Fruit fly (Drosophila melanogaster) whole organism, embryonic: ENCODE results near the gene CG6296.

Experiments
- Atf-2 ChIP-seq: fragments of 200-800 bp; sonication (Bioruptor generic); optimal IDR thresholded peaks from 2 replicates; lab custom pipeline; 2016; ENCODE audit warnings: missing biosample characterization, missing genetic modification characterization
- CG10209 ChIP-seq: fragments of 200-800 bp; sonication (Bioruptor generic); optimal IDR thresholded peaks from 3 replicates; lab custom pipeline; 2017; ENCODE audit warnings: missing biosample characterization, mild to moderate bottlenecking, missing genetic modification characterization, missing genetic modification reagents
- CG10366 ChIP-seq: fragments of 200-800 bp; sonication (Bioruptor generic); IDR thresholded peaks from 2 replicates; pipeline ENCODE4 v1.3.6; 2022; ENCODE audit warnings: missing biosample characterization, missing genetic modification characterization
- CG10959 ChIP-seq: fragments of 200-800 bp; sonication (Bioruptor generic); IDR thresholded peaks from 2 replicates; pipeline ENCODE4 v1.3.6; 2022; ENCODE audit warnings: missing biosample characterization, missing genetic modification characterization
- CG11504 ChIP-seq: fragments of 200-800 bp; sonication (Bioruptor generic); optimal IDR thresholded peaks from 3 replicates; lab custom pipeline; 2019; ENCODE audit warnings: missing biosample characterization, mild to moderate bottlenecking, missing genetic modification characterization, moderate library complexity
- CG11695 ChIP-seq: fragments of 200-800 bp; sonication (Bioruptor generic); IDR thresholded peaks from 3 replicates; pipeline ENCODE4 v1.3.6; 2022; ENCODE audit warnings: missing biosample characterization, missing genetic modification characterization
- CG1603 ChIP-seq: fragments of 200-800 bp; sonication (Bioruptor generic); optimal IDR thresholded peaks from 2 replicates; lab custom pipeline; 2019; ENCODE audit warnings: missing biosample characterization, mild to moderate bottlenecking, missing genetic modification characterization, moderate library complexity
- CG2120 ChIP-seq: fragments of 200-800 bp; sonication (Bioruptor generic); optimal IDR thresholded peaks from 3 replicates; lab custom pipeline; 2016; ENCODE audit warnings: missing biosample characterization, missing genetic modification characterization
- CG2678 ChIP-seq: fragments of 200-800 bp; sonication (Bioruptor generic); optimal IDR thresholded peaks from 3 replicates; lab custom pipeline; 2019; ENCODE audit warnings: missing biosample characterization, mild to moderate bottlenecking, missing genetic modification characterization, moderate library complexity
- CG30403 ChIP-seq: fragments of 200-800 bp; sonication (Bioruptor generic); optimal IDR thresholded peaks from 3 replicates; lab custom pipeline; 2016; ENCODE audit warnings: missing biosample characterization, missing genetic modification characterization
- CG8290 ChIP-seq, 3 experiments: fragments of 200-800 bp; sonication (Bioruptor generic); optimal IDR thresholded peaks; 2 replicates each; lab custom pipeline; 2016 to 2019; ENCODE audit warnings: missing biosample characterization in 3 of 3, missing genetic modification characterization in 3 of 3, mild to moderate bottlenecking in 2 of 3, moderate library complexity in 1 of 3
- CG8944 ChIP-seq: fragments of 200-800 bp; sonication (Bioruptor generic); optimal IDR thresholded peaks from 3 replicates; lab custom pipeline; 2016; ENCODE audit warnings: missing biosample characterization, missing genetic modification characterization
- CrebB ChIP-seq: fragments of 200-800 bp; sonication (Bioruptor generic); optimal IDR thresholded peaks from 3 replicates; lab custom pipeline; 2018; ENCODE audit warnings: missing biosample characterization, mild to moderate bottlenecking, missing genetic modification characterization
- Drgx ChIP-seq: fragments of 200-800 bp; sonication (Bioruptor generic); IDR thresholded peaks from 2 replicates; pipeline ENCODE4 v1.3.6; 2022; ENCODE audit warnings: missing biosample characterization, missing genetic modification characterization
- HLH3B ChIP-seq: fragments of 200-800 bp; sonication (Bioruptor generic); IDR thresholded peaks from 2 replicates; pipeline ENCODE4 v1.3.6; 2022; ENCODE audit warnings: missing biosample characterization, missing genetic modification characterization
- HmgD ChIP-seq: fragments of 200-800 bp; sonication (Bioruptor generic); optimal IDR thresholded peaks from 3 replicates; lab custom pipeline; 2016; ENCODE audit warnings: missing biosample characterization, missing genetic modification characterization
- Hr51 ChIP-seq, 2 experiments: fragments of 200-800 bp; sonication (Bioruptor generic); optimal IDR thresholded peaks; 2 replicates in 1 of 2; 3 replicates in 1 of 2; lab custom pipeline; 2016 to 2018; ENCODE audit warnings: missing biosample characterization in 2 of 2, missing genetic modification characterization in 2 of 2, mild to moderate bottlenecking in 1 of 2, moderate library complexity in 1 of 2
- Jarid2 ChIP-seq: fragments of 200-800 bp; sonication (Bioruptor generic); optimal IDR thresholded peaks from 3 replicates; lab custom pipeline; 2017; ENCODE audit warnings: mild to moderate bottlenecking, missing biosample characterization, missing genetic modification reagents, missing genetic modification characterization
- Med ChIP-seq: fragments of 200-800 bp; sonication (Bioruptor generic); peaks from one replicate; lab custom pipeline; 2016; ENCODE audit warnings: missing biosample characterization, missing genetic modification characterization, mild to moderate bottlenecking, inconsistent platforms, moderate library complexity
- Mes4 ChIP-seq: fragments of 200-800 bp; sonication (Bioruptor generic); optimal IDR thresholded peaks from 2 replicates; lab custom pipeline; 2016; ENCODE audit warnings: missing biosample characterization, missing genetic modification characterization
- PHDP ChIP-seq: fragments of 200-800 bp; sonication (Bioruptor generic); optimal IDR thresholded peaks from 3 replicates; lab custom pipeline; 2018; ENCODE audit warnings: missing biosample characterization, mild to moderate bottlenecking, missing genetic modification characterization, moderate library complexity
- cato ChIP-seq: fragments of 200-800 bp; sonication (Bioruptor generic); optimal IDR thresholded peaks from 2 replicates; lab custom pipeline; 2016; ENCODE audit warnings: missing biosample characterization, missing genetic modification characterization, borderline replicate concordance
- chif ChIP-seq, 2 experiments: fragments of 200-800 bp; sonication (Bioruptor generic); optimal IDR thresholded peaks; 3 replicates each; lab custom pipeline; 2016; ENCODE audit warnings: missing biosample characterization in 2 of 2, missing genetic modification characterization in 2 of 2
- dmrt99B ChIP-seq: fragments of 200-800 bp; sonication (Bioruptor generic); optimal IDR thresholded peaks from 2 replicates; lab custom pipeline; 2018; ENCODE audit warnings: missing biosample characterization, mild to moderate bottlenecking, missing genetic modification characterization, moderate library complexity
- dpn ChIP-seq, 2 experiments: fragments of 200-800 bp; sonication (Bioruptor generic); optimal IDR thresholded peaks; 3 replicates each; lab custom pipeline; 2016; ENCODE audit warnings: missing biosample characterization in 2 of 2, missing genetic modification characterization in 2 of 2
- eve ChIP-seq, 2 experiments: fragments of >200 bp; optimal IDR thresholded peaks; 2 replicates each; lab custom pipeline; 2017; ENCODE audit warnings: missing biosample characterization in 2 of 2, missing genetic modification characterization in 2 of 2
- fd3F ChIP-seq: fragments of 200-800 bp; sonication (Bioruptor generic); optimal IDR thresholded peaks from 2 replicates; lab custom pipeline; 2018; ENCODE audit warnings: missing biosample characterization, mild to moderate bottlenecking, missing genetic modification characterization, moderate library complexity
- gce ChIP-seq: fragments of 200-800 bp; sonication (Bioruptor generic); IDR thresholded peaks from 3 replicates; pipeline ENCODE4 v1.3.6; 2022; ENCODE audit warnings: missing biosample characterization, missing genetic modification characterization
- gcm2 ChIP-seq: fragments of 200-800 bp; sonication (Bioruptor generic); optimal IDR thresholded peaks from 2 replicates; lab custom pipeline; 2016; ENCODE audit warnings: missing biosample characterization, missing genetic modification characterization
- gem ChIP-seq: fragments of 200-800 bp; sonication (Bioruptor generic); optimal IDR thresholded peaks from 2 replicates; lab custom pipeline; 2019; ENCODE audit warnings: missing biosample characterization, mild to moderate bottlenecking, missing genetic modification characterization, moderate library complexity
- grau ChIP-seq: fragments of 200-800 bp; optimal IDR thresholded peaks from 3 replicates; lab custom pipeline; 2019; ENCODE audit warnings: missing biosample characterization, mild to moderate bottlenecking, missing genetic modification characterization, moderate library complexity
- gro ChIP-seq: fragments of 200-800 bp; sonication (Bioruptor generic); optimal IDR thresholded peaks from 2 replicates; lab custom pipeline; 2016; ENCODE audit warnings: missing biosample characterization, missing genetic modification characterization
- gsb ChIP-seq: fragments of 200-800 bp; sonication (Bioruptor generic); IDR thresholded peaks from 2 replicates; pipeline ENCODE4 v1.3.6; 2022; ENCODE audit warnings: missing biosample characterization, missing genetic modification characterization
- mam ChIP-seq: fragments of 200-800 bp; sonication (Bioruptor generic); optimal IDR thresholded peaks from 3 replicates; lab custom pipeline; 2016; ENCODE audit warnings: missing biosample characterization, missing genetic modification characterization
- oc ChIP-seq: fragments of 200-800 bp; sonication (Bioruptor generic); optimal IDR thresholded peaks from 2 replicates; lab custom pipeline; 2018; ENCODE audit warnings: missing biosample characterization, mild to moderate bottlenecking, missing genetic modification characterization, moderate library complexity
- phol ChIP-seq: fragments of 200-800 bp; sonication (Bioruptor generic); optimal IDR thresholded peaks from 3 replicates; lab custom pipeline; 2018; ENCODE audit warnings: missing biosample characterization, mild to moderate bottlenecking, missing genetic modification characterization, moderate library complexity
- ranshi ChIP-seq: fragments of 200-800 bp; sonication (Bioruptor generic); IDR thresholded peaks from 2 replicates; pipeline ENCODE4 v1.3.6; 2022; ENCODE audit warnings: missing biosample characterization, missing genetic modification characterization
- run ChIP-seq: fragments of 200-800 bp; sonication (Bioruptor generic); optimal IDR thresholded peaks from 3 replicates; lab custom pipeline; 2018; ENCODE audit warnings: missing biosample characterization, mild to moderate bottlenecking, missing genetic modification characterization
- shn ChIP-seq: fragments of 200-800 bp; sonication (Bioruptor generic); optimal IDR thresholded peaks from 3 replicates; lab custom pipeline; 2016; ENCODE audit warnings: missing biosample characterization, missing genetic modification characterization
- tio ChIP-seq: fragments of 200-800 bp; sonication (Bioruptor generic); optimal IDR thresholded peaks from 2 replicates; lab custom pipeline; 2017; ENCODE audit warnings: missing biosample characterization, missing genetic modification characterization, inconsistent platforms

Gene CG6296

DNA sequence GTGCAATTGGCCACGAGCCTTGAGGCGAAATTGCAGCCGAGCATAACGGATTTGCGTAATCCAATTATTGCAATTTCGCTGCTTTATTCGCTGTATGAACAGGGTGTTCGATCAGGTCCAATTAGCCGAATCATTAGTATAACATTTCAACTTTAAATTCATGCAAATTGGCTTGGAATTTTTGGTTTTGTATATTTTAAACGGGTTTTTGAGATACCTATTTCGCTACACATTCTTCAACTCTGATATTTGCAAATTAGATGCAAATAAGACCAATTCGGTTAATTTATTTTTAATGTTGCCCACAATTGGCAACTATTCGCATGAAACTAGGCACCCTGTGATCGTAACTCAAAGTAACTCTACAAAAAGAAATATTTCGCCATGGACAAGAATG, 51.8 kb downstream of the CG6296 start (continued):
- TF ChIP-seq Med = peak; percentile 85
- TF ChIP-seq mam = peak; percentile 13
- peak; percentile 8 for TF ChIP-seq CG2678 (tag; lab: Kevin White, UChicago)
- TF ChIP-seq Drgx (GFP tag; lab: Robert Waterston, UW) = peak; percentile 91
- peak; percentile 35 for TF ChIP-seq Atf-2 (GFP tag; lab: Kevin White, UChicago)
- no peak for TF ChIP-seq Jarid2 (GFP tag; lab: Kevin White, UChicago)
- peak in 1 of 2 experiments; percentile 73 for TF ChIP-seq eve (GFP tag; optimal IDR thresholded peaks at IDR 0.05; lab: Kevin White, UChicago)
- peak; percentile 28 for TF ChIP-seq CG30403 (GFP tag; lab: Kevin White, UChicago)
- peak; percentile 28 for TF ChIP-seq grau (tag; lab: Kevin White, UChicago)
- peak; percentile 32 for TF ChIP-seq cato (GFP tag; lab: Kevin White, UChicago)
- TF ChIP-seq CG10959 = no peak
- TF ChIP-seq run (tag; lab: Kevin White, UChicago) = peak; percentile 3
- peak; percentile 36 for TF ChIP-seq PHDP
- TF ChIP-seq CG8290 (GFP tag; optimal IDR thresholded peaks at IDR 0.05; lab: Kevin White, UChicago) = no peak
- TF ChIP-seq CG8290 (tag; optimal IDR thresholded peaks at IDR 0.05; lab: Kevin White, UChicago) = peak in 1 of 2 experiments; percentile 13
- TF ChIP-seq gce = peak; percentile 29; the same call in 1 of the 3 replicates
- TF ChIP-seq fd3F = peak; percentile 31
- peak; percentile 62 for TF ChIP-seq CG2120 (GFP tag; lab: Kevin White, UChicago)
- 0 out of 2 replicates have a peak, but pooled peaks have one; percentile 21 for TF ChIP-seq gsb (GFP tag; lab: Robert Waterston, UW)
- TF ChIP-seq CG1603 (tag; lab: Kevin White, UChicago) = peak; percentile 48
- TF ChIP-seq CG10209 (GFP tag; lab: Kevin White, UChicago) = peak; percentile 2
- no peak for TF ChIP-seq CG8944
- TF ChIP-seq ranshi (GFP tag; lab: Robert Waterston, UW) = 0 out of 2 replicates have a peak, but pooled peaks have one; percentile 9
- no peak for TF ChIP-seq oc (tag; lab: Kevin White, UChicago)
- peak; percentile 10 for TF ChIP-seq phol (tag; lab: Kevin White, UChicago)
- TF ChIP-seq HLH3B (GFP tag; lab: Robert Waterston, UW) = 0 out of 2 replicates have a peak, but pooled peaks have one; percentile 6
- peak in 1 of 2 experiments; percentile 48 for TF ChIP-seq chif (GFP tag; optimal IDR thresholded peaks at IDR 0.05; lab: Kevin White, UChicago)
- no peak for TF ChIP-seq CrebB (tag; lab: Kevin White, UChicago)
- peak; percentile 20 for TF ChIP-seq gro (GFP tag; lab: Kevin White, UChicago)
- peak; percentile 45 for TF ChIP-seq gem
- TF ChIP-seq dmrt99B (tag; lab: Kevin White, UChicago) = peak; percentile 25
- peak; percentile 52 for TF ChIP-seq shn
- no peak for TF ChIP-seq Mes4
- TF ChIP-seq tio = peak; percentile 20
- peak; percentile 16 for TF ChIP-seq gcm2 (GFP tag; lab: Kevin White, UChicago)
- TF ChIP-seq dpn (GFP tag; optimal IDR thresholded peaks at IDR 0.05; lab: Kevin White, UChicago) = peak in 1 of 2 experiments; percentile 49
- peak; percentile 12; the same call in 1 of the 3 replicates for TF ChIP-seq CG11695
- no peak for TF ChIP-seq HmgD (GFP tag; lab: Kevin White, UChicago)
- TF ChIP-seq CG11504 (tag; lab: Kevin White, UChicago) = peak; percentile 15
- TF ChIP-seq CG10366 = peak; percentile 48
- TF ChIP-seq Hr51 (GFP tag; optimal IDR thresholded peaks at IDR 0.05; lab: Kevin White, UChicago) = peak in 1 of 2 experiments; percentile 39
